Worm (Caenorhabditis elegans) whole organism, L1 larva: Measurements from ENCODE around the gene C55A1.4.
"Not testable (repeated sequence)": the region's sequence is repeated elsewhere in the genome, so short reads cannot be mapped to it uniquely, and the experiment has no call there.

Experiments used
- C04F5.9 ChIP-seq: sonication (generic microtip); optimal IDR thresholded peaks from 2 replicates; lab custom pipeline; 2016; ENCODE audit warnings: missing genetic modification characterization, missing compliant biosample characterization
- C34B4.2 ChIP-seq: sonication (generic microtip); optimal IDR thresholded peaks from 2 replicates; lab custom pipeline; 2017; ENCODE audit warnings: mild to moderate bottlenecking, missing genetic modification characterization, missing compliant biosample characterization
- F16B12.6 ChIP-seq: fragments of 150-350 bp; optimal IDR thresholded peaks from 2 replicates; lab custom pipeline; 2014; ENCODE audit warnings: missing biosample characterization, missing genetic modification characterization
- Y116A8C.19 ChIP-seq: sonication (generic microtip); optimal IDR thresholded peaks from 2 replicates; lab custom pipeline; 2016; ENCODE audit warnings: missing compliant biosample characterization, missing genetic modification characterization, borderline replicate concordance
- aly-2 ChIP-seq: fragments of 150-350 bp; optimal IDR thresholded peaks from 2 replicates; lab custom pipeline; 2014; ENCODE audit warnings: missing biosample characterization, missing genetic modification characterization
- ama-1 ChIP-seq: fragments of 150-350 bp; optimal IDR thresholded peaks from 2 replicates; lab custom pipeline; 2014
- ceh-82 ChIP-seq, 3 experiments: fragments of 150-350 bp in 1 of 3; sonication (generic microtip) in 2 of 3; optimal IDR thresholded peaks; 2 replicates each; lab custom pipeline; 2014 to 2017; ENCODE audit warnings: missing biosample characterization in 3 of 3, missing genetic modification characterization in 3 of 3
- ceh-88 ChIP-seq: fragments of 200-800 bp; sonication (Bioruptor generic); IDR thresholded peaks from 2 replicates; pipeline ENCODE4 v1.3.6; 2022; ENCODE audit warnings: missing genetic modification characterization, missing compliant biosample characterization
- ceh-90 ChIP-seq: sonication (generic microtip); optimal IDR thresholded peaks from 2 replicates; lab custom pipeline; 2016; ENCODE audit warnings: missing genetic modification characterization, missing compliant biosample characterization
- ces-1 ChIP-seq: fragments of 150-350 bp; optimal IDR thresholded peaks from 2 replicates; lab custom pipeline; 2014; ENCODE audit warnings: missing biosample characterization, missing genetic modification reagents, missing genetic modification characterization
- dsc-1 ChIP-seq: sonication (generic microtip); optimal IDR thresholded peaks from 2 replicates; lab custom pipeline; 2016; ENCODE audit warnings: mild to moderate bottlenecking, missing genetic modification characterization, missing compliant biosample characterization
- efl-3 ChIP-seq: fragments of 200-800 bp; sonication (Bioruptor generic); optimal IDR thresholded peaks from 2 replicates; lab custom pipeline; 2018; ENCODE audit warnings: mild to moderate bottlenecking, missing genetic modification characterization, missing compliant biosample characterization
- egl-13 ChIP-seq: sonication (generic microtip); optimal IDR thresholded peaks from 2 replicates; lab custom pipeline; 2016; ENCODE audit warnings: missing genotype, missing genetic modification reagents, missing genetic modification characterization, missing compliant biosample characterization
- ets-5 ChIP-seq: fragments of 200-800 bp; sonication (Bioruptor generic); IDR thresholded peaks from 2 replicates; pipeline ENCODE4 v1.3.6; 2022; ENCODE audit warnings: missing genetic modification characterization, missing compliant biosample characterization
- fkh-10 ChIP-seq: sonication (generic microtip); optimal IDR thresholded peaks from 2 replicates; lab custom pipeline; 2017; ENCODE audit warnings: missing biosample characterization, missing genetic modification reagents, missing genetic modification characterization
- fkh-4 ChIP-seq: sonication (generic microtip); optimal IDR thresholded peaks from 2 replicates; lab custom pipeline; 2016; ENCODE audit warnings: missing compliant biosample characterization, missing genetic modification characterization, borderline replicate concordance
- fkh-8 ChIP-seq: sonication (generic microtip); optimal IDR thresholded peaks from 2 replicates; lab custom pipeline; 2016; ENCODE audit warnings: mild to moderate bottlenecking, missing genetic modification characterization, missing compliant biosample characterization
- hpl-2 ChIP-seq: fragments of 150-350 bp; optimal IDR thresholded peaks from 2 replicates; lab custom pipeline; 2014; ENCODE audit warnings: missing biosample characterization, missing genetic modification reagents, missing genetic modification characterization
- isw-1 ChIP-seq: fragments of 200-800 bp; sonication (Bioruptor generic); IDR thresholded peaks from 2 replicates; pipeline ENCODE4 v1.3.6; 2022; ENCODE audit warnings: missing genetic modification characterization, missing compliant biosample characterization
- jun-1 ChIP-seq: fragments of 150-350 bp; optimal IDR thresholded peaks from 2 replicates; lab custom pipeline; 2014; ENCODE audit warnings: missing biosample characterization, missing genetic modification reagents, missing genetic modification characterization
- lin-14 ChIP-seq: fragments of 200-800 bp; sonication (Bioruptor generic); optimal IDR thresholded peaks from 2 replicates; lab custom pipeline; 2018; ENCODE audit warnings: mild to moderate bottlenecking, missing genetic modification characterization, moderate library complexity, missing compliant biosample characterization
- lin-35 ChIP-seq, 2 experiments: fragments of 150-350 bp; optimal IDR thresholded peaks; 2 replicates each; lab custom pipeline; 2014; ENCODE audit warnings: missing biosample characterization in 2 of 2, missing genetic modification characterization in 2 of 2, missing genetic modification reagents in 2 of 2
- lin-39 ChIP-seq: fragments of 150-350 bp; optimal IDR thresholded peaks from 2 replicates; lab custom pipeline; 2014; ENCODE audit warnings: missing biosample characterization, missing genetic modification reagents, missing genetic modification characterization
- lir-3 ChIP-seq: sonication (generic microtip); optimal IDR thresholded peaks from 2 replicates; lab custom pipeline; 2016; ENCODE audit warnings: mild to moderate bottlenecking, missing genetic modification characterization, moderate library complexity, missing compliant biosample characterization; ENCODE audit not compliant: poor library complexity
- mdl-1 ChIP-seq, 2 experiments: fragments of 150-350 bp; optimal IDR thresholded peaks; 2 replicates each; lab custom pipeline; 2014 to 2017; ENCODE audit warnings: missing biosample characterization in 2 of 2, missing genetic modification characterization in 2 of 2, inconsistent platforms in 1 of 2
- mef-2 ChIP-seq: fragments of 150-350 bp; optimal IDR thresholded peaks from 2 replicates; lab custom pipeline; 2014; ENCODE audit warnings: missing biosample characterization, missing genetic modification characterization
- mep-1 ChIP-seq: fragments of 150-350 bp; optimal IDR thresholded peaks from 2 replicates; lab custom pipeline; 2014; ENCODE audit warnings: missing biosample characterization, missing genetic modification characterization
- nhr-11 ChIP-seq: fragments of 150-350 bp; optimal IDR thresholded peaks from 2 replicates; lab custom pipeline; 2014; ENCODE audit warnings: missing biosample characterization, missing genetic modification characterization
- nhr-20 ChIP-seq: sonication (generic microtip); optimal IDR thresholded peaks from 2 replicates; lab custom pipeline; 2016; ENCODE audit warnings: mild to moderate bottlenecking, missing genetic modification characterization, missing compliant biosample characterization
- nhr-28 ChIP-seq: fragments of 150-350 bp; optimal IDR thresholded peaks from 2 replicates; lab custom pipeline; 2014; ENCODE audit warnings: missing biosample characterization, missing genetic modification characterization
- nhr-47 ChIP-seq: sonication (generic microtip); optimal IDR thresholded peaks from 2 replicates; lab custom pipeline; 2016; ENCODE audit warnings: mild to moderate bottlenecking, missing genetic modification characterization, moderate library complexity, missing compliant biosample characterization
- nhr-71 ChIP-seq: sonication (generic microtip); optimal IDR thresholded peaks from 2 replicates; lab custom pipeline; 2016; ENCODE audit warnings: mild to moderate bottlenecking, missing genetic modification characterization, moderate library complexity, missing compliant biosample characterization
- nhr-76 ChIP-seq: sonication (generic microtip); optimal IDR thresholded peaks from 2 replicates; lab custom pipeline; 2017; ENCODE audit warnings: missing biosample characterization, missing genetic modification characterization
- nhr-90 ChIP-seq: sonication (generic microtip); optimal IDR thresholded peaks from 2 replicates; lab custom pipeline; 2016; ENCODE audit warnings: mild to moderate bottlenecking, missing genetic modification characterization, missing compliant biosample characterization; ENCODE audit not compliant: poor library complexity
- pax-3 ChIP-seq: fragments of 200-800 bp; sonication (Bioruptor generic); optimal IDR thresholded peaks from 2 replicates; lab custom pipeline; 2018; ENCODE audit warnings: mild to moderate bottlenecking, missing genetic modification characterization, moderate library complexity, missing compliant biosample characterization
- rnt-1 ChIP-seq: sonication (generic microtip); optimal IDR thresholded peaks from 2 replicates; lab custom pipeline; 2016; ENCODE audit warnings: mild to moderate bottlenecking, missing genetic modification characterization, moderate library complexity, missing compliant biosample characterization
- skn-1 ChIP-seq: fragments of 150-350 bp; optimal IDR thresholded peaks from 2 replicates; lab custom pipeline; 2014; ENCODE audit warnings: missing biosample characterization, missing genetic modification characterization
- sox-4 ChIP-seq: sonication (generic microtip); optimal IDR thresholded peaks from 2 replicates; lab custom pipeline; 2016; ENCODE audit warnings: missing genetic modification characterization, missing compliant biosample characterization
- sup-37 ChIP-seq: fragments of 200-800 bp; sonication (Bioruptor generic); optimal IDR thresholded peaks from 2 replicates; lab custom pipeline; 2018; ENCODE audit warnings: mild to moderate bottlenecking, missing genetic modification characterization, missing compliant biosample characterization
- tbx-2 ChIP-seq: sonication (generic microtip); optimal IDR thresholded peaks from 2 replicates; lab custom pipeline; 2016; ENCODE audit warnings: missing genetic modification characterization, missing compliant biosample characterization
- tlp-1 ChIP-seq: fragments of 150-350 bp; optimal IDR thresholded peaks from 2 replicates; lab custom pipeline; 2014; ENCODE audit warnings: missing biosample characterization, missing genetic modification characterization
- unc-130 ChIP-seq: fragments of 150-350 bp; optimal IDR thresholded peaks from 2 replicates; lab custom pipeline; 2017; ENCODE audit warnings: missing biosample characterization, missing genetic modification characterization, inconsistent platforms
- unc-62 ChIP-seq: fragments of 150-350 bp; optimal IDR thresholded peaks from 2 replicates; lab custom pipeline; 2014; ENCODE audit warnings: missing biosample characterization, missing genetic modification reagents, missing genetic modification characterization
- unc-98 ChIP-seq: fragments of 200-800 bp; sonication (Bioruptor generic); IDR thresholded peaks from 2 replicates; pipeline ENCODE4 v1.3.6; 2022; ENCODE audit warnings: missing genetic modification characterization, missing compliant biosample characterization
- zag-1 ChIP-seq: fragments of 150-350 bp; optimal IDR thresholded peaks from 2 replicates; lab custom pipeline; 2014; ENCODE audit warnings: missing biosample characterization, missing genetic modification characterization
- zip-4 ChIP-seq: fragments of 200-800 bp; sonication (Bioruptor generic); optimal IDR thresholded peaks from 2 replicates; lab custom pipeline; 2018; ENCODE audit warnings: mild to moderate bottlenecking, missing genetic modification characterization, moderate library complexity, missing compliant biosample characterization
- ztf-4 ChIP-seq: fragments of 150-350 bp; optimal IDR thresholded peaks from 2 replicates; lab custom pipeline; 2014; ENCODE audit warnings: missing biosample characterization, missing genetic modification characterization

C55A1.4 gene

DNA sequence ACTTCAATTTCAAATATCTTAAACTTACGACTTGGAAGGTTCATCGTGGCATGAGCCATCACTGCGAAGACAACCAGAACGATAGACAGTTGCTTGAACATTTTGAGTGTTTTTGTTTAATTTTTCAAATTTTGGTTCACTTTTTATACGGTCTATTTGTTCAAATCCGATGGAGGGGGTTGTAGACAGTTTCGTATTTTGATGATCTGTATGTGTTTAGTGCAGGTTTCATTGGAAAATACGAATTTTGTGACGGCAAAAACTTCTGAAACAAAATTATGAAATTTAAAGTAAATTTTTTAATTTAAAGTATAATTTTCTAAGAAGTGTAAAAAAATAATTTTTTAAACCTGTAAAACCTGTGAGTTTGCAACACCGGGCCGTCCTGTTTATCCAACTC is at the start of gene C55A1.4:
C55A1.4 (minus strand) TSS at position 101 of the 400 bp plus-strand sequence.
- TF ChIP-seq sup-37; aly-2 (tag; lab: Kevin White, UChicago); zip-4: not testable (repeated sequence)

DNA sequence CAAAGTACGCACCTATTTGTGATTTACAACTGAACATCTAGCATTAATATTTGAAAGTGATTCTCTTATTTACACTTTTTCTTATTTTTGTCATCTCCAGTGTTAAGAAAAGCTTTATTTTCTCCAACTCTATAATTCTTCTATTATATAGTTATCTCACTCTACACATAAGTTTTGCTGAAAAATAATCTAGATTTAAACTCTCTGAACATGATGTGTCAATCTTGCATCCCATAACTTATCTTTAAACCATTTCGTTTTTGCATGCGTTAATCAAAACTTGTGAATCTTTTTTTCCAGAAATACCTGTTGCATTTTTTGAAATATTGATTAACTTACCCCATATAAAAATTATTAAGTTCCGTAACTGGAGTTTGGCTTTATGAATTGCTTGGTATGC is 46.9 kb upstream of the C55A1.4 start, which contains the start of gene nhr-268:
nhr-268 (plus strand) TSS at position 301 of the 400 bp plus-strand sequence.
- TF ChIP-seq sup-37 (no peak), tlp-1 (tag; lab: Kevin White, UChicago) (no peak), F16B12.6 (tag; lab: Kevin White, UChicago) (no peak), egl-13 (tag; lab: Kevin White, UChicago) (no peak), isw-1 (no peak)

DNA sequence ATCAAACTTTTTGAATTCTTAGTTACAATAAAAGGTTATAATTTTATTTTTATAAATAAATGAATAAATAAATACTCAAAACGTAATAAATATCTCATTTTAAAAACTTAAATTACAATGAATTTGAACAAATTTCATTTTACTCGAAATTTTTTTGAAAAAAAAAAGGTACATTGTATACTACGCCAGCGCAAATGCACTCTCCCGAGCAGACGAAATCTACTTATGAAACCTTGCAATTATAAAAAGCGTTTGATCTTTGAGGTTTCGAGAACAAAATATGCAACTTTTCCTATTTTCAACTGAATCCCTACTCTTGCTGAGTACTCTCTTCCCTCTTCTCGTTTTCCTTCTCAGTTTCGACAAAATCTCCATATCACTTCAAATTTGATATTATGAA is 44.6 kb upstream of the C55A1.4 start, which contains the start of gene nhr-197:
nhr-197 (plus strand) TSS at position 301 of the 400 bp plus-strand sequence.
- TF ChIP-seq hpl-2 (GFP tag; lab: Kevin White, UChicago) (no peak), tbx-2 (tag; lab: Kevin White, UChicago) (no peak), nhr-28 (tag; lab: Kevin White, UChicago) (no peak), ceh-88 (GFP tag; lab: Robert Waterston, UW) (no peak), zag-1 (no peak), efl-3 (GFP tag; lab: Kevin White, UChicago) (no peak), aly-2 (tag; lab: Kevin White, UChicago) (no peak), sox-4 (tag; lab: Kevin White, UChicago) (no peak), lir-3 (tag; lab: Kevin White, UChicago) (no peak), unc-62 (GFP tag; lab: Kevin White, UChicago) (no peak), ceh-90 (tag; lab: Kevin White, UChicago) (no peak), Y116A8C.19 (tag; lab: Kevin White, UChicago) (no peak), mef-2 (tag; lab: Kevin White, UChicago) (no peak), mep-1 (tag; lab: Kevin White, UChicago) (no peak), ceh-82 (tag; optimal IDR thresholded peaks at IDR 0.05; lab: Kevin White, UChicago) (no peak), fkh-8 (tag; lab: Kevin White, UChicago) (no peak)
- TF ChIP-seq, all 84 proteins: peak for 0

DNA sequence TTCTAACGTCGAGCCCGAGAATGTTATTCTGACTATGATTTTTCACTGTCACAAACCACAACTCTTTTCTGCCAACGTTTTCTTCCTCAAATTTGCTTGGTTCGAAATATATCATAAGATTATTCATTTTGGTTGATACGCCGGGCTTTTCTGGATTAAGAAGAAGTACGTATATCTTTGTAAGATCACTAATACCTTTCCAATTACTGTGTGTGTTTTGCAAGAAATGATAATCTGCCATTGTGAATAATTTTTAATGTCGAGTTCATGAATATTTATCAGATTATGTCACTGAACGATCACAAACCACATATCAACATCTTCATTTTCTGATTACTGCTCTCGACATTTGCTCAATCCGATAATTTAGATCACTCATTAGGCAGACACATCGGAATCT is 42.5 kb upstream of the C55A1.4 start, which contains the start of gene nhr-196:
nhr-196 (plus strand) TSS at position 118 of the 400 bp plus-strand sequence.
- TF ChIP-seq ama-1 (lab: Kevin White, UChicago), result no peak
- TF ChIP-seq ztf-4 (tag; lab: Kevin White, UChicago), result no peak
- no peak for TF ChIP-seq fkh-10 (GFP tag; lab: Kevin White, UChicago)
- no peak for TF ChIP-seq lin-14
- TF ChIP-seq efl-3 (GFP tag; lab: Kevin White, UChicago), result no peak
- no peak for TF ChIP-seq isw-1
- peak; percentile 17 for TF ChIP-seq nhr-71 (tag; lab: Kevin White, UChicago)
- TF ChIP-seq mdl-1 (tag; optimal IDR thresholded peaks at IDR 0.05; lab: Kevin White, UChicago), result no peak
- no peak for TF ChIP-seq rnt-1 (tag; lab: Kevin White, UChicago)
- no peak for TF ChIP-seq ceh-88 (GFP tag; lab: Robert Waterston, UW)
- peak; percentile 66 for TF ChIP-seq fkh-8 (tag; lab: Kevin White, UChicago)
- no peak for TF ChIP-seq nhr-90 (tag; lab: Kevin White, UChicago)
- no peak for TF ChIP-seq mep-1 (tag; lab: Kevin White, UChicago)
- no peak for TF ChIP-seq tbx-2 (tag; lab: Kevin White, UChicago)
- TF ChIP-seq lin-39 (tag; lab: Kevin White, UChicago), result no peak
- no peak for TF ChIP-seq hpl-2 (GFP tag; lab: Kevin White, UChicago)
- TF ChIP-seq nhr-47, result peak; percentile 49
- peak; percentile 24 for TF ChIP-seq fkh-4 (tag; lab: Kevin White, UChicago)
- TF ChIP-seq nhr-20 (tag; lab: Kevin White, UChicago), result no peak
- TF ChIP-seq nhr-76 (tag; lab: Kevin White, UChicago), result no peak
- no peak for TF ChIP-seq unc-98 (GFP tag; lab: Robert Waterston, UW)
- peak; percentile 80 for TF ChIP-seq pax-3 (tag; lab: Kevin White, UChicago)
- no peak for TF ChIP-seq lin-35 (GFP tag; optimal IDR thresholded peaks at IDR 0.05; lab: Kevin White, UChicago)
- TF ChIP-seq jun-1, result no peak
- TF ChIP-seq skn-1, result no peak
- TF ChIP-seq ces-1, result no peak
- TF ChIP-seq sox-4 (tag; lab: Kevin White, UChicago), result peak; percentile 58
- TF ChIP-seq nhr-11 (tag; lab: Kevin White, UChicago), result no peak
- no peak for TF ChIP-seq C04F5.9 (tag; lab: Kevin White, UChicago)
- TF ChIP-seq ets-5, result no peak
- no peak for TF ChIP-seq unc-130 (tag; lab: Kevin White, UChicago)
- TF ChIP-seq dsc-1 (tag; lab: Kevin White, UChicago), result peak; percentile 98
- TF ChIP-seq C34B4.2, result no peak
